Worm (Caenorhabditis elegans) whole organism, L1 larva: ENCODE measurements around the gene faah-6.

Experiments used
- ceh-8 ChIP-seq: fragments of 200-800 bp; sonication (Bioruptor generic); optimal IDR thresholded peaks from 2 replicates; lab custom pipeline; 2018; ENCODE audit warnings: mild to moderate bottlenecking, missing genetic modification characterization, moderate library complexity, missing compliant biosample characterization
- ceh-82 ChIP-seq, 3 experiments: fragments of 150-350 bp in 1 of 3; sonication (generic microtip) in 2 of 3; optimal IDR thresholded peaks; 2 replicates each; lab custom pipeline; 2014 to 2017; ENCODE audit warnings: missing biosample characterization in 3 of 3, missing genetic modification characterization in 3 of 3
- rnt-1 ChIP-seq: sonication (generic microtip); optimal IDR thresholded peaks from 2 replicates; lab custom pipeline; 2016; ENCODE audit warnings: mild to moderate bottlenecking, missing genetic modification characterization, moderate library complexity, missing compliant biosample characterization
- ztf-4 ChIP-seq: fragments of 150-350 bp; optimal IDR thresholded peaks from 2 replicates; lab custom pipeline; 2014; ENCODE audit warnings: missing biosample characterization, missing genetic modification characterization

ce11 chrIII:11684770-11685169, 34.5 kb downstream of the faah-6 start:
- no peak for TF ChIP-seq ceh-82 (tag; optimal IDR thresholded peaks at IDR 0.05; lab: Kevin White, UChicago)
- no peak for TF ChIP-seq ztf-4 (tag; lab: Kevin White, UChicago)
- TF ChIP-seq rnt-1, result no peak
- TF ChIP-seq ceh-8 (GFP tag; lab: Kevin White, UChicago), result no peak
